Worm (Caenorhabditis elegans) whole organism, L4 larva: ENCODE data around the gene mup-2.

Experiments
- F10B5.3 ChIP-seq: sonication (generic microtip); optimal IDR thresholded peaks from 2 replicates; lab custom pipeline; 2016; ENCODE audit warnings: mild to moderate bottlenecking, missing genetic modification characterization, missing compliant biosample characterization
- F26F4.8 ChIP-seq: fragments of 200-800 bp; sonication (Bioruptor generic); conservative IDR thresholded peaks from 2 replicates; pipeline ENCODE4 v1.3.6; 2022; ENCODE audit warnings: missing genetic modification characterization, missing compliant biosample characterization
- F37D6.2 ChIP-seq: sonication (generic microtip); optimal IDR thresholded peaks from 2 replicates; lab custom pipeline; 2016; ENCODE audit warnings: mild to moderate bottlenecking, missing genetic modification characterization, missing compliant biosample characterization
- F44E2.7 ChIP-seq: fragments of 200-800 bp; sonication (Bioruptor generic); IDR thresholded peaks from 2 replicates; pipeline ENCODE4 v2.1.2; 2022; ENCODE audit warnings: missing genetic modification characterization, missing compliant biosample characterization
- F49E8.2 ChIP-seq: sonication (generic microtip); optimal IDR thresholded peaks from 2 replicates; lab custom pipeline; 2016; ENCODE audit warnings: missing compliant biosample characterization, mild to moderate bottlenecking, missing genetic modification characterization, borderline replicate concordance
- Y105C5A.15 ChIP-seq: fragments of 200-800 bp; sonication (Bioruptor generic); IDR thresholded peaks from 2 replicates; pipeline ENCODE4 v1.3.6; 2022; ENCODE audit warnings: missing genetic modification characterization, missing compliant biosample characterization
- Y75B8A.6 ChIP-seq: fragments of 200-800 bp; sonication (Bioruptor generic); IDR thresholded peaks from 2 replicates; pipeline ENCODE4 v1.3.6; 2022; ENCODE audit warnings: missing genetic modification reagents, missing genetic modification characterization, missing compliant biosample characterization
- aha-1 ChIP-seq: fragments of 150-350 bp; peaks from one replicate; lab custom pipeline; 2014; ENCODE audit warnings: missing biosample characterization, missing genetic modification characterization
- aly-2 ChIP-seq: sonication (generic microtip); optimal IDR thresholded peaks from 2 replicates; lab custom pipeline; 2018; ENCODE audit warnings: missing biosample characterization, missing genetic modification characterization
- ceh-20 ChIP-seq: fragments of 200-800 bp; sonication (Bioruptor generic); IDR thresholded peaks from 2 replicates; pipeline ENCODE4 v1.3.6; 2022; ENCODE audit warnings: missing genetic modification reagents, missing genetic modification characterization, missing compliant biosample characterization
- ceh-32 ChIP-seq: sonication (generic microtip); optimal IDR thresholded peaks from 2 replicates; lab custom pipeline; 2016; ENCODE audit warnings: mild to moderate bottlenecking, missing genetic modification characterization, missing compliant biosample characterization; ENCODE audit not compliant: poor library complexity
- daf-12 ChIP-seq: fragments of 150-350 bp; optimal IDR thresholded peaks from 2 replicates; lab custom pipeline; 2014; ENCODE audit warnings: missing biosample characterization, missing genetic modification reagents, missing genetic modification characterization
- daf-19 ChIP-seq: fragments of 200-800 bp; sonication (Bioruptor generic); conservative IDR thresholded peaks from 2 replicates; pipeline ENCODE4 v1.3.6; 2022; ENCODE audit warnings: missing genetic modification characterization, missing compliant biosample characterization
- dmd-8 ChIP-seq: fragments of 200-800 bp; sonication (Bioruptor generic); IDR thresholded peaks from 2 replicates; pipeline ENCODE4 v1.3.6; 2022; ENCODE audit warnings: missing genetic modification characterization, missing compliant biosample characterization
- egl-43 ChIP-seq: fragments of 200-800 bp; sonication (Bioruptor generic); IDR thresholded peaks from 2 replicates; pipeline ENCODE4 v1.3.6; 2022; ENCODE audit warnings: missing genetic modification reagents, missing genetic modification characterization, missing compliant biosample characterization
- fos-1 ChIP-seq: fragments of 150-350 bp; optimal IDR thresholded peaks from 2 replicates; lab custom pipeline; 2014; ENCODE audit warnings: missing biosample characterization, missing genetic modification characterization
- gei-8 ChIP-seq: fragments of 200-800 bp; sonication (Bioruptor generic); optimal IDR thresholded peaks from 2 replicates; lab custom pipeline; 2018; ENCODE audit warnings: mild to moderate bottlenecking, missing genetic modification characterization, missing compliant biosample characterization
- hif-1 ChIP-seq, 2 experiments: sonication (generic microtip); optimal IDR thresholded peaks; 2 replicates each; lab custom pipeline; 2016 to 2017; ENCODE audit warnings: missing compliant biosample characterization in 2 of 2, missing genetic modification characterization in 2 of 2, missing genetic modification reagents in 2 of 2, missing genotype in 2 of 2, mild to moderate bottlenecking in 1 of 2
- jun-1 ChIP-seq: fragments of 150-350 bp; optimal IDR thresholded peaks from 2 replicates; lab custom pipeline; 2014; ENCODE audit warnings: missing biosample characterization, missing genetic modification reagents, missing genetic modification characterization
- lin-15B ChIP-seq: fragments of 150-350 bp; sonication (generic microtip); optimal IDR thresholded peaks from 3 replicates; lab custom pipeline; 2014; ENCODE audit warnings: missing biosample characterization, missing genetic modification characterization
- lin-39 ChIP-seq: fragments of 150-350 bp; optimal IDR thresholded peaks from 2 replicates; lab custom pipeline; 2014; ENCODE audit warnings: missing biosample characterization, missing genetic modification reagents, missing genetic modification characterization
- mes-2 ChIP-seq: sonication (generic microtip); optimal IDR thresholded peaks from 2 replicates; lab custom pipeline; 2016; ENCODE audit warnings: missing genotype, mild to moderate bottlenecking, missing genetic modification characterization, missing compliant biosample characterization; ENCODE audit not compliant: poor library complexity, severe bottlenecking
- nhr-10 ChIP-seq: fragments of 150-350 bp; optimal IDR thresholded peaks from 2 replicates; lab custom pipeline; 2014; ENCODE audit warnings: missing biosample characterization, missing genetic modification characterization
- nhr-102 ChIP-seq: sonication (generic microtip); optimal IDR thresholded peaks from 2 replicates; lab custom pipeline; 2016; ENCODE audit warnings: mild to moderate bottlenecking, missing genetic modification characterization, moderate library complexity, missing compliant biosample characterization
- nhr-11 ChIP-seq: fragments of 150-350 bp; optimal IDR thresholded peaks from 2 replicates; lab custom pipeline; 2014; ENCODE audit warnings: missing biosample characterization, missing genetic modification characterization
- nhr-28 ChIP-seq: fragments of 150-350 bp; optimal IDR thresholded peaks from 2 replicates; lab custom pipeline; 2014; ENCODE audit warnings: missing biosample characterization, missing genetic modification characterization
- nhr-41 ChIP-seq: fragments of 200-800 bp; sonication (Bioruptor generic); IDR thresholded peaks from 2 replicates; pipeline ENCODE4 v1.3.6; 2022; ENCODE audit warnings: missing genetic modification reagents, missing genetic modification characterization, missing compliant biosample characterization
- nhr-42 ChIP-seq: fragments of 200-800 bp; sonication (Bioruptor generic); IDR thresholded peaks from 2 replicates; pipeline ENCODE4 v1.3.6; 2022; ENCODE audit warnings: missing genetic modification characterization, missing compliant biosample characterization
- nhr-6 ChIP-seq: fragments of 150-350 bp; optimal IDR thresholded peaks from 2 replicates; lab custom pipeline; 2014; ENCODE audit warnings: missing biosample characterization, missing genetic modification characterization
- pqm-1 ChIP-seq: sonication (generic microtip); optimal IDR thresholded peaks from 2 replicates; lab custom pipeline; 2017; ENCODE audit warnings: missing biosample characterization, missing genetic modification characterization
- rbr-2 ChIP-seq: sonication (generic microtip); optimal IDR thresholded peaks from 2 replicates; lab custom pipeline; 2016; ENCODE audit warnings: missing genotype, missing genetic modification characterization, missing compliant biosample characterization
- sdz-12 ChIP-seq: fragments of 200-800 bp; sonication (Bioruptor generic); optimal IDR thresholded peaks from 2 replicates; lab custom pipeline; 2018; ENCODE audit warnings: mild to moderate bottlenecking, missing genetic modification characterization, missing compliant biosample characterization
- set-16 ChIP-seq: fragments of 200-800 bp; sonication (Bioruptor generic); IDR thresholded peaks from 2 replicates; pipeline ENCODE4 v1.3.6; 2022; ENCODE audit warnings: missing genetic modification reagents, missing genetic modification characterization, missing compliant biosample characterization
- snpc-4 ChIP-seq: fragments of 150-350 bp; optimal IDR thresholded peaks from 2 replicates; lab custom pipeline; 2014; ENCODE audit warnings: missing biosample characterization, missing genetic modification characterization
- spr-1 ChIP-seq: sonication (generic microtip); optimal IDR thresholded peaks from 2 replicates; lab custom pipeline; 2016; ENCODE audit warnings: mild to moderate bottlenecking, missing genetic modification characterization, missing compliant biosample characterization
- spr-3 ChIP-seq: fragments of 200-800 bp; sonication (Bioruptor generic); optimal IDR thresholded peaks from 2 replicates; lab custom pipeline; 2018; ENCODE audit warnings: mild to moderate bottlenecking, missing genetic modification characterization, missing compliant biosample characterization
- tag-97 ChIP-seq: fragments of 200-800 bp; sonication (Bioruptor generic); IDR thresholded peaks from 2 replicates; pipeline ENCODE4 v1.3.6; 2022; ENCODE audit warnings: missing genetic modification characterization, missing compliant biosample characterization
- unc-130 ChIP-seq: sonication (generic microtip); optimal IDR thresholded peaks from 2 replicates; lab custom pipeline; 2016; ENCODE audit warnings: missing genetic modification reagents, missing genetic modification characterization, missing compliant biosample characterization
- unc-39 ChIP-seq: sonication (generic microtip); optimal IDR thresholded peaks from 2 replicates; lab custom pipeline; 2017; ENCODE audit warnings: missing biosample characterization, missing genetic modification characterization
- unc-62 ChIP-seq, 3 experiments: fragments of 150-350 bp in 1 of 3; sonication (generic microtip); optimal IDR thresholded peaks in 2 of 3; peaks in 1 of 3; 1 replicate in 1 of 3; 2 replicates in 2 of 3; lab custom pipeline; 2014 to 2017; ENCODE audit warnings: missing biosample characterization in 3 of 3, missing genetic modification characterization in 3 of 3, missing genetic modification reagents in 3 of 3, missing genotype in 1 of 3
- vab-7 ChIP-seq: fragments of 200-800 bp; sonication (Bioruptor generic); IDR thresholded peaks from 2 replicates; pipeline ENCODE4 v1.3.6; 2022; ENCODE audit warnings: missing genetic modification reagents, missing genetic modification characterization, missing compliant biosample characterization
- zfp-2 ChIP-seq: sonication (generic microtip); optimal IDR thresholded peaks from 2 replicates; lab custom pipeline; 2016; ENCODE audit warnings: mild to moderate bottlenecking, missing genetic modification characterization, missing compliant biosample characterization
- zip-11 ChIP-seq: fragments of 200-800 bp; sonication (Bioruptor generic); IDR thresholded peaks from 2 replicates; pipeline ENCODE4 v1.3.6; 2022; ENCODE audit warnings: missing genetic modification characterization, missing compliant biosample characterization
- zip-2 ChIP-seq: fragments of 150-350 bp; optimal IDR thresholded peaks from 2 replicates; lab custom pipeline; 2014; ENCODE audit warnings: missing biosample characterization, missing genetic modification characterization
- ztf-11 ChIP-seq: fragments of 150-350 bp; optimal IDR thresholded peaks from 2 replicates; lab custom pipeline; 2014; ENCODE audit warnings: missing biosample characterization, missing genetic modification characterization

The mup-2 gene

ce11 chrX:6371192-6372116, 38.6 kb downstream of the mup-2 start (continued):
- TF ChIP-seq spr-1 (tag; lab: Kevin White, UChicago) = peak; percentile 41
- peak; percentile 87 for TF ChIP-seq sdz-12 (GFP tag; lab: Kevin White, UChicago)
- TF ChIP-seq unc-62 (GFP tag; optimal IDR thresholded peaks at IDR 0.05 in 1 of 2; lab: Kevin White, UChicago) = peak in 1 of 2 experiments; percentile 92
- no peak for TF ChIP-seq unc-62 (tag; optimal IDR thresholded peaks at IDR 0.05; lab: Kevin White, UChicago)
- peak; percentile 46; the same call in 1 of the 2 replicates for TF ChIP-seq ceh-20 (GFP tag; lab: Robert Waterston, UW)
- no peak for TF ChIP-seq lin-39
- peak; percentile 43 for TF ChIP-seq zip-2
- TF ChIP-seq hif-1 (tag; optimal IDR thresholded peaks at IDR 0.05; lab: Kevin White, UChicago) = no peak
- TF ChIP-seq zip-11 (GFP tag; lab: Robert Waterston, UW) = 0 out of 2 replicates have a peak, but pooled peaks have one; percentile 21
- TF ChIP-seq tag-97 (GFP tag; lab: Robert Waterston, UW) = no peak
- TF ChIP-seq gei-8 (GFP tag; lab: Kevin White, UChicago) = peak; percentile 66
- TF ChIP-seq F26F4.8 (GFP tag; lab: Robert Waterston, UW) = peak; percentile 90
- TF ChIP-seq nhr-11 (tag; lab: Kevin White, UChicago) = no peak
- TF ChIP-seq F37D6.2 = peak; percentile 40
- no peak; the same call in none of the 2 replicates for TF ChIP-seq egl-43
- TF ChIP-seq F49E8.2 (tag; lab: Kevin White, UChicago) = peak; percentile 50
- TF ChIP-seq nhr-28 = peak; percentile 24
- TF ChIP-seq daf-19 = peak; percentile 86
- 0 out of 2 replicates have a peak, but pooled peaks have one; percentile 77 for TF ChIP-seq Y75B8A.6 (GFP tag; lab: Robert Waterston, UW)
- peak; percentile 81 for TF ChIP-seq spr-3 (GFP tag; lab: Kevin White, UChicago)
- peak; percentile 45 for TF ChIP-seq unc-130 (GFP tag; lab: Kevin White, UChicago)
- no peak for TF ChIP-seq nhr-6 (tag; lab: Kevin White, UChicago)
- no peak for TF ChIP-seq nhr-102 (tag; lab: Kevin White, UChicago)
- TF ChIP-seq nhr-42 (GFP tag; lab: Robert Waterston, UW) = 0 out of 2 replicates have a peak, but pooled peaks have one; percentile 16
- TF ChIP-seq jun-1 (tag; lab: Kevin White, UChicago) = no peak
- TF ChIP-seq zfp-2 (tag; lab: Kevin White, UChicago) = peak; percentile 38
- TF ChIP-seq aha-1 (tag; lab: Kevin White, UChicago) = peak; percentile 92
- TF ChIP-seq fos-1 (tag; lab: Kevin White, UChicago) = no peak
- peak; percentile 94 for TF ChIP-seq dmd-8 (GFP tag; lab: Robert Waterston, UW)
- peak; percentile 56; the same call in 1 of the 2 replicates for TF ChIP-seq nhr-41
- TF ChIP-seq rbr-2 (tag; lab: Kevin White, UChicago) = peak; percentile 73
- peak; percentile 39 for TF ChIP-seq ceh-32
- no peak for TF ChIP-seq nhr-10
- TF ChIP-seq lin-15B (tag; lab: Kevin White, UChicago) = no peak
- no peak for TF ChIP-seq pqm-1 (tag; lab: Kevin White, UChicago)
- no peak for TF ChIP-seq ztf-11 (tag; lab: Kevin White, UChicago)
- TF ChIP-seq Y105C5A.15 (GFP tag; lab: Robert Waterston, UW) = peak; percentile 91
- no peak for TF ChIP-seq mes-2 (tag; lab: Kevin White, UChicago)

ce11 chrX:6369717-6370116, 40.3 kb downstream of the mup-2 start, which contains the start of gene C03B1.2:
Gene C03B1.2 (plus strand): TSS chrX:6370017.
- TF ChIP-seq sdz-12 (GFP tag; lab: Kevin White, UChicago) (no peak), lin-39 (no peak), set-16 (GFP tag; lab: Robert Waterston, UW) (no peak), daf-12 (tag; lab: Kevin White, UChicago) (no peak), unc-39 (tag; lab: Kevin White, UChicago) (no peak), nhr-41 (no peak), ceh-20 (GFP tag; lab: Robert Waterston, UW) (no peak), vab-7 (GFP tag; lab: Robert Waterston, UW) (no peak), snpc-4 (tag; lab: Kevin White, UChicago) (no peak), nhr-102 (tag; lab: Kevin White, UChicago) (no peak), F44E2.7 (GFP tag; lab: Robert Waterston, UW) (no peak), unc-62 (GFP tag; optimal IDR thresholded peaks at IDR 0.05 in 1 of 2; lab: Kevin White, UChicago) (no peak), unc-62 (tag; optimal IDR thresholded peaks at IDR 0.05; lab: Kevin White, UChicago) (no peak), aly-2 (tag; lab: Kevin White, UChicago) (no peak), zip-11 (GFP tag; lab: Robert Waterston, UW) (no peak), F10B5.3 (tag; lab: Kevin White, UChicago) (no peak)
